Fruit fly (Drosophila melanogaster): Measurements from ENCODE around the gene CG12224.

Gene CG12224

DNA sequence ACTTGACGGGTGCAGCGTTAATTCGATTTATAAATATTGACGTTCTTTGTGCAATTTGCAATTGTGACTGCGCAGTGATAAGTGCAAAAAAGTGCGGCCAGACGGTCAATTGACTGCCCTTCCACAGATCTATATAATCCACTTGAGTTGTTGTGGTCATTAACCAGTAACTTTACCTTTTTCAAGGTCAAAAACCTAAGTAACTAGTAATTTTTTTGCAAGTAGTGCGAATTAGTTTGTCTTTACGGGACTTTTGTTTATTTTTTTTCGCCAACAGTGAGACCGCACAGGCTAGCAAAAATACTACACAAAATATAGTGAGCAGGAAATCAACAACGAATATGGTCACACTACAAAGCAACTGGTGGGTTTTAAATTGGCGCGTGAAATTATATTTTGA lies 7.2 kb downstream of the CG12224 start, which contains the start of gene Tango9:
Gene Tango9, minus strand, starts transcription at position 280 of the 400 bp plus-strand sequence.
- no peak for TF ChIP-seq CG11617 (GFP tag; optimal IDR thresholded peaks at IDR 0.05)
- no peak for TF ChIP-seq cnc (optimal IDR thresholded peaks at IDR 0.05)
- TF ChIP-seq CG33017 (tag; optimal IDR thresholded peaks at IDR 0.05), result peak; percentile 16
- TF ChIP-seq cic (GFP tag; optimal IDR thresholded peaks at IDR 0.05), result peak; percentile 49
- TF ChIP-seq ovo (GFP tag; optimal IDR thresholded peaks at IDR 0.05), result peak; percentile 33
- TF ChIP-seq kay (GFP tag; ENCODE audit: borderline replicate concordance), result no peak
- no peak for TF ChIP-seq toe (GFP tag; optimal IDR thresholded peaks at IDR 0.05)
- TF ChIP-seq Crg-1 (GFP tag; optimal IDR thresholded peaks at IDR 0.05), result no peak
- TF ChIP-seq Clk (GFP tag; optimal IDR thresholded peaks at IDR 0.05), result no peak
- TF ChIP-seq CG7101 (tag; optimal IDR thresholded peaks at IDR 0.05), result peak; percentile 31
- no peak for TF ChIP-seq pad (GFP tag; optimal IDR thresholded peaks at IDR 0.05)
- peak; percentile 32 for TF ChIP-seq CG14711 (tag; optimal IDR thresholded peaks at IDR 0.05)
- TF ChIP-seq Mnt (GFP tag; optimal IDR thresholded peaks at IDR 0.05), result peak; percentile 43
- no peak for TF ChIP-seq CG7045 (GFP tag; optimal IDR thresholded peaks at IDR 0.05)
- TF ChIP-seq CG12768 (GFP tag; optimal IDR thresholded peaks at IDR 0.05), result peak; percentile 42
- no peak for TF ChIP-seq CG5204 (GFP tag; optimal IDR thresholded peaks at IDR 0.05)
- TF ChIP-seq bab1 (GFP tag; optimal IDR thresholded peaks at IDR 0.05), result peak; percentile 40
- TF ChIP-seq CG1620 (GFP tag; optimal IDR thresholded peaks at IDR 0.05), result no peak
- no peak for TF ChIP-seq Hr96 (GFP tag; optimal IDR thresholded peaks at IDR 0.05)
- TF ChIP-seq tj (GFP tag; optimal IDR thresholded peaks at IDR 0.05), result peak; percentile 52

DNA sequence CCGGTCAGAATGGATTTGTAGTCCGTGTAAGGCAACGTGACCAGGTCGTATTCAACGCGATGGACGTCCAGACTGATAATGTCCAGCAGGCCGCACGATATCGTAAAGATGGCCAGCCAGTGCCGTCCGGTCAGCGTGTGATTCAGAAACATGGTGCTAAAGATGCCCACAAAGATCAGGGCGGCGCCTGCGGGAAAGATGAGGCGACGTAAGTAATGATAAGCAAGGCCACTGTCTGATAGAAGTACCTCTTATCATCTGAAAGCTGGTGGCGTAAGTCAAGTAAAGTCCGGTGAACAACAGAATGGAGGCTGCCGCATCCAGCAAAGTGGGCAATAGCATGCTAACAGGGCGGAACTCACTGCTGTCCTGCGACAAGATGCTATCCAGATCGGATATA lies 8.0 kb downstream of the CG12224 start:
- TF ChIP-seq Clk (GFP tag; optimal IDR thresholded peaks at IDR 0.05) (no peak), Mnt (GFP tag; optimal IDR thresholded peaks at IDR 0.05) (no peak), CG11617 (GFP tag; optimal IDR thresholded peaks at IDR 0.05) (no peak), bab1 (GFP tag; optimal IDR thresholded peaks at IDR 0.05) (no peak), Hr96 (GFP tag; optimal IDR thresholded peaks at IDR 0.05) (no peak), ovo (GFP tag; optimal IDR thresholded peaks at IDR 0.05) (no peak)

DNA sequence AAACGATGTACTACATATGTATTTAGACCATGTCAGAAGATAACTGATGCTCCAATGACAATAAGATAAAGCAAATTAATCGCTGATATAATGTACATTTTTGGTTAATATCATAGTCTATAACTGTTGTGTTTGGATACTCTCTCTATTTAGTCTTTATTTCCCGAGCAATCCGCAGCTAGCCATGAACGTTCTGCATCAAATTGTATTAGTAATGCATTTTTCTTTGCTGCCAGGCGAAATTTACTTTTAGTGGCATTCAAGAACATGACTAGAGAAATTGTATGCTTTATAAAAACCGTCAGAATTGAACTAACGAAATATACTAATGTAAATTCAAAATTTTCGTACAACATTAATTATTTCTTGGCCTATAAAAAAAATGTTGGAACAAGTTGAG lies 10.5 kb downstream of the CG12224 start, which contains the start of gene GC2:
Gene GC2, plus strand, starts transcription at position 301 of the 400 bp plus-strand sequence.
- no peak for TF ChIP-seq CG33017 (tag; optimal IDR thresholded peaks at IDR 0.05)

DNA sequence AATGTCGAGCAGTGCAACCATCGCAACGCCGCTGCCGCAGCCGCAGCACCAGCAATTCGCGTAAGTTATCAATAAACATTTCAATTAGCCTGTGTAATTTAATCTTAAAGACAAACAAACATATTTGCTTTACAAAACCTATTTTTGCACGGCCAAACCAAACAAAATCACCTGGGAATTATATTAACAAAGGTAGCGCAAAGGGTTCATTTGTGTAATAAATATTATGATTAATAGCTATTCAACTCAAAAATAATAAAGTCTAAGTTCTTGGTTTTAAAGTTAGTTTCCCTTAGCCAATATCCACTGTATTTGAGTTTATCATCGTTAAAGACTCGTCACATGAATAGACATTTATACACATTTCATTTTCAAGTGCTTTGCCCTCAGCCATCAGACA lies 12.6 kb downstream of the CG12224 start:
- TF ChIP-seq bab1 (GFP tag; optimal IDR thresholded peaks at IDR 0.05) (no peak), ovo (GFP tag; optimal IDR thresholded peaks at IDR 0.05) (no peak), Clk (GFP tag; optimal IDR thresholded peaks at IDR 0.05) (no peak), CG14711 (tag; optimal IDR thresholded peaks at IDR 0.05) (peak; percentile 17), Crg-1 (GFP tag; optimal IDR thresholded peaks at IDR 0.05) (no peak), CG12768 (GFP tag; optimal IDR thresholded peaks at IDR 0.05) (peak; percentile 8), cic (GFP tag; optimal IDR thresholded peaks at IDR 0.05) (peak; percentile 38), CG11617 (GFP tag; optimal IDR thresholded peaks at IDR 0.05) (peak; percentile 29), cnc (optimal IDR thresholded peaks at IDR 0.05) (no peak), CG5204 (GFP tag; optimal IDR thresholded peaks at IDR 0.05) (peak; percentile 3), tj (GFP tag; optimal IDR thresholded peaks at IDR 0.05) (no peak), pad (GFP tag; optimal IDR thresholded peaks at IDR 0.05) (no peak), Hr96 (GFP tag; optimal IDR thresholded peaks at IDR 0.05) (peak; percentile 25), CG7045 (GFP tag; optimal IDR thresholded peaks at IDR 0.05) (peak; percentile 15), CG7101 (tag; optimal IDR thresholded peaks at IDR 0.05) (peak; percentile 48), CG33017 (tag; optimal IDR thresholded peaks at IDR 0.05) (peak; percentile 46), kay (GFP tag; ENCODE audit: borderline replicate concordance) (no peak), toe (GFP tag; optimal IDR thresholded peaks at IDR 0.05) (peak; percentile 6), CG1620 (GFP tag; optimal IDR thresholded peaks at IDR 0.05) (no peak), Mnt (GFP tag; optimal IDR thresholded peaks at IDR 0.05) (no peak)

DNA sequence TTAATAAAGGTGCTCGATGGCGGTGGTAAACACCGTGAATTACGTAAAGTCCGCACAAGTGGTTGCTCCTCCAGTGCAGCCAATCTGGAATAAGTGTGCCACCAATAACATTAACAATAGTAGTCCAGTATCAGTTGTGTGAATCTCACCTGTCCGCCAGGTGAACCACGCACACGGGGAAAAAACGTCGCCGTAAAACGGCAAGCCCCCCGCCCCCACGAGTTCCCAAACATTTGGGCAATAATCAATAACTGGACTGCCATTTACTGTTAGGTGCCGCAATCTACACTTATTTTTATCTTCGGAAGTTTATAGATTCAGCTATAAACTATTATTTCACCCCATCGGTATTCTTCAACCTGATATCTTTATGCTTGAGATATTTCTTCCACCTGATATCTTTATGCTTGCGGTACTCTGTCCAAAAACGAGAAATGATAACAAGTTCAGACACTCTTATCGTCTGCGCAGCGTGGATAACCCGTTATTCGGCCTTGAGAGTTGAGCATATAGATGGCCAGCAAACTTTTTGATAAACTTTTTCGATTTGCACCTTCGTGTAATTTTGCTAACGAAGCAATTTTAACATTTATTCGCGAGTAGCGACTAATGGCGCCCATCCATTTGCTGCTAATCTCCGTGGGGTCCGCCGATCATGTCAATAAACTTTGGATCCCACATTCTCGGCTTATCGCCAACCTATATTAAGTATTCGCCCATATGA lies 13.7 kb downstream of the CG12224 start:
- TF ChIP-seq CG7045 (GFP tag; optimal IDR thresholded peaks at IDR 0.05) (no peak), tj (GFP tag; optimal IDR thresholded peaks at IDR 0.05) (peak; percentile 69), CG7101 (tag; optimal IDR thresholded peaks at IDR 0.05) (no peak), CG12768 (GFP tag; optimal IDR thresholded peaks at IDR 0.05) (peak; percentile 28), ovo (GFP tag; optimal IDR thresholded peaks at IDR 0.05) (peak; percentile 83), cnc (optimal IDR thresholded peaks at IDR 0.05) (no peak), CG5204 (GFP tag; optimal IDR thresholded peaks at IDR 0.05) (no peak), cic (GFP tag; optimal IDR thresholded peaks at IDR 0.05) (peak; percentile 52), Mnt (GFP tag; optimal IDR thresholded peaks at IDR 0.05) (peak; percentile 8)

DNA sequence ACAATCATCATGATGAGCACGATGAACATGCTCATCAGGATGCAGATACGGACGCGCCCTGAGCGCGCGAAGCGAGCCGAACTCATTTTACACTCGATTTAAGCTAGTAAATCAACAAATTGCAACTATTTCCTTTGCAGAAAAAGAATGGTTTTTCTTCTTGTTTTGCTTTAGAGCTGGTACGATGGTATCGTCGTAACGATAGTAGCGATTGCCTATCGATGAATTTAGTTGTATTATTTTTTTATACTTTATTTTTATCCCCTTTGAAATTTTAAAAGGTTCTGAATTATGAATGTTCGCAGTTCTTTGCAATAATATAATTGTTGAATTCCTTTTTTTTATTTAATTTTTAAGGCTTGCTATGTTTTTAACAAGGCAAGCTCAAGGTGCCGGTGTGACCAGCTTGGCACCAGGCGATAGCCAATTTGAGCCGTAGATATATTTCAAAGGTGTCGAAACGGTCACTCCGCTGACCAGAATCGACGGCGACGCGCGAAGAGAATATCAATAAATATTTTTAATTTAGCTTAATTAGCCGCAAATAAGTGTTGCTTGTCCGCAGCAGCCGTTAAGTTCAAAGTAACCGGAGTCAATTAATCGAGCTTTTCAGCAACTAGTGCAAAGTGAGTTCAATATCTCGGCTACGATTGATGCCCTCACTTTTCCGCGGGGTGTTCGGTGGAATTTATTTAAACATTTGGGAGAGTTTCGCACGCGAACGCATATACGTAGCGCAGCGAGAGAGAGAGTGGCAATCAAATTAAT lies 14.4 kb downstream of the CG12224 start, which contains the start of the genes CG12213 and GC1:
Gene CG12213, minus strand, starts transcription at position 430 of the 768 bp plus-strand sequence.
Gene GC1, plus strand, starts transcription at position 447 of the 768 bp plus-strand sequence.
- TF ChIP-seq Hr96 (GFP tag; optimal IDR thresholded peaks at IDR 0.05) (peak; percentile 7), CG14711 (tag; optimal IDR thresholded peaks at IDR 0.05) (peak; percentile 30), cnc (optimal IDR thresholded peaks at IDR 0.05) (no peak), toe (GFP tag; optimal IDR thresholded peaks at IDR 0.05) (peak; percentile 62), Mnt (GFP tag; optimal IDR thresholded peaks at IDR 0.05) (peak; percentile 24), bab1 (GFP tag; optimal IDR thresholded peaks at IDR 0.05) (peak; percentile 56), CG7101 (tag; optimal IDR thresholded peaks at IDR 0.05) (peak; percentile 39), Crg-1 (GFP tag; optimal IDR thresholded peaks at IDR 0.05) (no peak), CG5204 (GFP tag; optimal IDR thresholded peaks at IDR 0.05) (peak; percentile 53), CG1620 (GFP tag; optimal IDR thresholded peaks at IDR 0.05) (peak; percentile 32), cic (GFP tag; optimal IDR thresholded peaks at IDR 0.05) (no peak), CG11617 (GFP tag; optimal IDR thresholded peaks at IDR 0.05) (peak; percentile 46), kay (GFP tag; ENCODE audit: borderline replicate concordance) (no peak)

All from whole organism, adult.